Fruit fly (Drosophila melanogaster) whole organism, embryonic: Measurements from ENCODE around the gene CG13000.

Experiments used
- Camta ChIP-seq: fragments of 200-800 bp; sonication (Bioruptor generic); optimal IDR thresholded peaks from 2 replicates; lab custom pipeline; 2016; ENCODE audit warnings: missing biosample characterization, missing genetic modification characterization
- Tbp ChIP-seq: fragments of >200 bp; optimal IDR thresholded peaks from 2 replicates; lab custom pipeline; 2018; ENCODE audit warnings: missing biosample characterization, missing genetic modification characterization
- run ChIP-seq: fragments of 200-800 bp; sonication (Bioruptor generic); optimal IDR thresholded peaks from 3 replicates; lab custom pipeline; 2018; ENCODE audit warnings: missing biosample characterization, mild to moderate bottlenecking, missing genetic modification characterization
- sna ChIP-seq: fragments of 200-800 bp; sonication (Bioruptor generic); IDR thresholded peaks from 2 replicates; pipeline ENCODE4 v1.3.6; 2022; ENCODE audit warnings: missing biosample characterization, missing genetic modification characterization; ENCODE audit not compliant: partially characterized antibody
- tna ChIP-seq: fragments of 200-800 bp; sonication (Bioruptor generic); IDR thresholded peaks from 2 replicates; pipeline ENCODE4 v1.3.6; 2022; ENCODE audit warnings: missing biosample characterization, missing genetic modification characterization; ENCODE audit not compliant: partially characterized antibody
- zfh2 ChIP-seq: fragments of 200-800 bp; sonication (Bioruptor generic); optimal IDR thresholded peaks from 2 replicates; lab custom pipeline; 2016; ENCODE audit warnings: missing biosample characterization, missing genetic modification characterization

- TF ChIP-seq run (tag; lab: Kevin White, UChicago), result no peak
- TF ChIP-seq sna (GFP tag; lab: Robert Waterston, UW), result no peak
- TF ChIP-seq Camta, result no peak
- no peak for TF ChIP-seq zfh2 (GFP tag; lab: Kevin White, UChicago)
- no peak for TF ChIP-seq Tbp (GFP tag; lab: Kevin White, UChicago)
- no peak for TF ChIP-seq tna (GFP tag; lab: Robert Waterston, UW)
Measured at dm6 chrX:16917462-16917861, 30.8 kb downstream of the CG13000 start.
